Worm (Caenorhabditis elegans) whole organism, L4 larva: ENCODE results near the gene fbxa-75.

Experiments
- madf-9 ChIP-seq: fragments of 200-800 bp; sonication (Bioruptor generic); conservative IDR thresholded peaks from 2 replicates; pipeline ENCODE4 v1.3.6; 2022; ENCODE audit warnings: missing genetic modification reagents, missing genetic modification characterization, missing compliant biosample characterization
- mep-1 ChIP-seq: fragments of 150-350 bp; sonication (generic microtip); optimal IDR thresholded peaks from 3 replicates; lab custom pipeline; 2014; ENCODE audit warnings: missing biosample characterization, missing genetic modification characterization
- nhr-10 ChIP-seq: fragments of 150-350 bp; optimal IDR thresholded peaks from 2 replicates; lab custom pipeline; 2014; ENCODE audit warnings: missing biosample characterization, missing genetic modification characterization
- nhr-76 ChIP-seq: fragments of 150-350 bp; optimal IDR thresholded peaks from 2 replicates; lab custom pipeline; 2014; ENCODE audit warnings: missing biosample characterization, missing genetic modification characterization
- pqm-1 ChIP-seq: sonication (generic microtip); optimal IDR thresholded peaks from 2 replicates; lab custom pipeline; 2017; ENCODE audit warnings: missing biosample characterization, missing genetic modification characterization

ce11 chrIII:1349313-1349712 lies 45.8 kb downstream of the fbxa-75 start, which contains the start of gene fbxa-25:
- TF ChIP-seq pqm-1 (peak; percentile 64), nhr-10 (tag; lab: Kevin White, UChicago) (no peak), nhr-76 (tag; lab: Kevin White, UChicago) (no peak), madf-9 (GFP tag; lab: Robert Waterston, UW) (no peak), mep-1 (tag; lab: Kevin White, UChicago) (no peak)
